Worm (Caenorhabditis elegans) whole organism, mixed stage, embryonic: ENCODE results near the gene mdt-4.

Source experiments
- ces-1 ChIP-seq: fragments of 150-350 bp; optimal IDR thresholded peaks from 2 replicates; lab custom pipeline; 2014; ENCODE audit warnings: missing biosample characterization, missing genetic modification reagents, missing genetic modification characterization
- elt-3 ChIP-seq: fragments of 150-350 bp; optimal IDR thresholded peaks from 2 replicates; lab custom pipeline; 2014; ENCODE audit warnings: missing biosample characterization, missing genetic modification characterization
- lin-13 ChIP-seq: fragments of 150-350 bp; optimal IDR thresholded peaks from 2 replicates; lab custom pipeline; 2014; ENCODE audit warnings: missing biosample characterization, missing genetic modification characterization
- lin-32 ChIP-seq: fragments of 200-800 bp; sonication (Bioruptor generic); optimal IDR thresholded peaks from 2 replicates; lab custom pipeline; 2018; ENCODE audit warnings: mild to moderate bottlenecking, missing genetic modification characterization, missing compliant biosample characterization
- lsy-2 ChIP-seq: fragments of 150-350 bp; optimal IDR thresholded peaks from 2 replicates; lab custom pipeline; 2014; ENCODE audit warnings: missing biosample characterization, missing genetic modification characterization
- nhr-28 ChIP-seq: fragments of 150-350 bp; optimal IDR thresholded peaks from 2 replicates; lab custom pipeline; 2014; ENCODE audit warnings: missing biosample characterization, missing genetic modification characterization
- nhr-76 ChIP-seq: sonication (generic microtip); optimal IDR thresholded peaks from 2 replicates; lab custom pipeline; 2017; ENCODE audit warnings: missing biosample characterization, missing genetic modification characterization
- pha-4 ChIP-seq: fragments of 150-350 bp; optimal IDR thresholded peaks from 2 replicates; lab custom pipeline; 2018; ENCODE audit warnings: missing biosample characterization, missing genetic modification reagents, missing genetic modification characterization
- snpc-4 ChIP-seq: fragments of 150-350 bp; optimal IDR thresholded peaks from 2 replicates; lab custom pipeline; 2014; ENCODE audit warnings: missing biosample characterization, missing genetic modification characterization
- sptf-1 ChIP-seq: sonication (generic microtip); optimal IDR thresholded peaks from 2 replicates; lab custom pipeline; 2017; ENCODE audit warnings: mild to moderate bottlenecking, missing genetic modification characterization, moderate library complexity, missing compliant biosample characterization
- ztf-11 ChIP-seq: fragments of 150-350 bp; optimal IDR thresholded peaks from 2 replicates; lab custom pipeline; 2014; ENCODE audit warnings: missing biosample characterization, missing genetic modification characterization

DNA sequence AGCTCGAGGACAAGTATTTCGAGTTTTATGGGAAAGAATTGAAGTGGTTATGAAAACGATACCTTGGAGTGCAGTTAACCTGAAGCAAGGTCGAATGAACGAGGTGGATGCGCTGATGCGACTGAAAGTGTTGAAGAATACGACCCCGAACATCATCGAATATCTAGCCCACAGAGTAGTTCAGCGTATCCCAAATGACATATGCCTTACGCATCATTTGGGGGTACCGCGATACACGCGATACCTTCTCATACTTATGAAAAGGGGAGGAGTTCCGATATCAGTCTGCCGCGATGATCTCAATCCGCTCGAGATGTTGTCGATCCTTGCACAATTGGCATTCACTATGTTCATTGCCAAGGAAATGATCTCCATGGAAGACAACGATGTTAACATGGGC lies 46.1 kb upstream of the mdt-4 start, which contains the start of gene T27F7.12:
- TF ChIP-seq pha-4 (tag; lab: Kevin White, UChicago) (no peak), snpc-4 (tag; lab: Kevin White, UChicago) (no peak), ces-1 (GFP tag; lab: Kevin White, UChicago) (no peak), nhr-28 (tag; lab: Kevin White, UChicago) (no peak), lin-13 (tag; lab: Kevin White, UChicago) (no peak), lin-32 (GFP tag; lab: Kevin White, UChicago) (no peak), nhr-76 (tag; lab: Kevin White, UChicago) (no peak), lsy-2 (tag; lab: Kevin White, UChicago) (no peak), sptf-1 (tag; lab: Kevin White, UChicago) (no peak), ztf-11 (tag; lab: Kevin White, UChicago) (no peak), elt-3 (tag; lab: Kevin White, UChicago) (no peak)
